Fruit fly (Drosophila melanogaster) whole organism, embryonic: Measurements from ENCODE around the gene edin.

Experiments used
- Aef1 ChIP-seq: fragments of 200-800 bp; sonication (Bioruptor generic); IDR thresholded peaks from 3 replicates; pipeline ENCODE4 v1.3.6; 2022; ENCODE audit warnings: missing biosample characterization, missing genetic modification characterization
- Blimp-1 ChIP-seq: fragments of 200-800 bp; sonication (Bioruptor generic); optimal IDR thresholded peaks from 3 replicates; lab custom pipeline; 2018; ENCODE audit warnings: missing biosample characterization, missing genetic modification characterization, mild to moderate bottlenecking, moderate library complexity, missing genetic modification reagents
- Bteb2 ChIP-seq: fragments of 200-800 bp; sonication (Bioruptor generic); optimal IDR thresholded peaks from 2 replicates; lab custom pipeline; 2016; ENCODE audit warnings: missing biosample characterization, missing genetic modification characterization
- CG10274 ChIP-seq: fragments of 200-800 bp; sonication (Bioruptor generic); optimal IDR thresholded peaks from 3 replicates; lab custom pipeline; 2017; ENCODE audit warnings: missing biosample characterization, mild to moderate bottlenecking, missing genetic modification characterization
- CG11695 ChIP-seq: fragments of 200-800 bp; sonication (Bioruptor generic); IDR thresholded peaks from 3 replicates; pipeline ENCODE4 v1.3.6; 2022; ENCODE audit warnings: missing biosample characterization, missing genetic modification characterization
- CG12071 ChIP-seq: fragments of 200-800 bp; sonication (Bioruptor generic); optimal IDR thresholded peaks from 3 replicates; lab custom pipeline; 2018; ENCODE audit warnings: missing biosample characterization, mild to moderate bottlenecking, missing genetic modification characterization
- CG13894 ChIP-seq: fragments of 200-800 bp; sonication (Bioruptor generic); optimal IDR thresholded peaks from 3 replicates; lab custom pipeline; 2018; ENCODE audit warnings: missing biosample characterization, mild to moderate bottlenecking, missing genetic modification characterization, moderate library complexity
- CG14667 ChIP-seq: fragments of 200-800 bp; sonication (Bioruptor generic); IDR thresholded peaks from 2 replicates; pipeline ENCODE4 v1.3.6; 2022; ENCODE audit warnings: missing biosample characterization, missing genetic modification characterization
- CG15269 ChIP-seq: fragments of 200-800 bp; sonication (Bioruptor generic); optimal IDR thresholded peaks from 2 replicates; lab custom pipeline; 2018; ENCODE audit warnings: missing biosample characterization, mild to moderate bottlenecking, missing genetic modification characterization, moderate library complexity
- CG15479 ChIP-seq: fragments of 200-800 bp; sonication (Bioruptor generic); optimal IDR thresholded peaks from 3 replicates; lab custom pipeline; 2019; ENCODE audit warnings: missing biosample characterization, mild to moderate bottlenecking, missing genetic modification characterization, moderate library complexity
- CG17802 ChIP-seq: fragments of 200-800 bp; sonication (Bioruptor generic); optimal IDR thresholded peaks from 2 replicates; lab custom pipeline; 2018; ENCODE audit warnings: missing biosample characterization, mild to moderate bottlenecking, missing genetic modification characterization, moderate library complexity
- CG2202 ChIP-seq: fragments of 200-800 bp; sonication (Bioruptor generic); optimal IDR thresholded peaks from 2 replicates; lab custom pipeline; 2018; ENCODE audit warnings: missing biosample characterization, mild to moderate bottlenecking, missing genetic modification characterization
- CG31441 ChIP-seq: fragments of 200-800 bp; sonication (Bioruptor generic); IDR thresholded peaks from 2 replicates; pipeline ENCODE4 v1.3.6; 2022; ENCODE audit warnings: missing biosample characterization, missing genetic modification characterization
- CG33557 ChIP-seq: fragments of 200-800 bp; sonication (Bioruptor generic); optimal IDR thresholded peaks from 2 replicates; lab custom pipeline; 2019; ENCODE audit warnings: missing biosample characterization, mild to moderate bottlenecking, missing genetic modification characterization, moderate library complexity
- CG4360 ChIP-seq: fragments of 200-800 bp; sonication (Bioruptor generic); IDR thresholded peaks from 2 replicates; pipeline ENCODE4 v1.3.6; 2022; ENCODE audit warnings: missing biosample characterization, missing genetic modification characterization
- CG5180 ChIP-seq: fragments of 200-800 bp; sonication (Bioruptor generic); optimal IDR thresholded peaks from 3 replicates; lab custom pipeline; 2017; ENCODE audit warnings: missing biosample characterization, missing genetic modification characterization, mild to moderate bottlenecking, moderate library complexity, missing genetic modification reagents
- CG7271 ChIP-seq: fragments of 200-800 bp; sonication (Bioruptor generic); optimal IDR thresholded peaks from 2 replicates; lab custom pipeline; 2018; ENCODE audit warnings: missing biosample characterization, mild to moderate bottlenecking, missing genetic modification characterization, moderate library complexity
- CG7372 ChIP-seq: fragments of 200-800 bp; sonication (Bioruptor generic); IDR thresholded peaks from 2 replicates; pipeline ENCODE4 v1.3.6; 2022; ENCODE audit warnings: missing biosample characterization, missing genetic modification characterization
- CG7786 ChIP-seq: fragments of 200-800 bp; sonication (Bioruptor generic); optimal IDR thresholded peaks from 2 replicates; lab custom pipeline; 2016; ENCODE audit warnings: missing biosample characterization, missing genetic modification characterization
- CG8281 ChIP-seq: fragments of 200-800 bp; sonication (Bioruptor generic); optimal IDR thresholded peaks from 2 replicates; lab custom pipeline; 2018; ENCODE audit warnings: missing biosample characterization, mild to moderate bottlenecking, missing genetic modification characterization, moderate library complexity
- CG8388 ChIP-seq: fragments of 200-800 bp; sonication (Bioruptor generic); optimal IDR thresholded peaks from 2 replicates; lab custom pipeline; 2019; ENCODE audit warnings: missing biosample characterization, mild to moderate bottlenecking, missing genetic modification characterization, moderate library complexity
- CG9215 ChIP-seq: fragments of 200-800 bp; sonication (Bioruptor generic); IDR thresholded peaks from 2 replicates; pipeline ENCODE4 v1.3.6; 2022; ENCODE audit warnings: missing biosample characterization, missing genetic modification characterization
- CG9609 ChIP-seq: fragments of 200-800 bp; sonication (Bioruptor generic); optimal IDR thresholded peaks from 3 replicates; lab custom pipeline; 2016; ENCODE audit warnings: missing biosample characterization, missing genetic modification characterization
- CG9817 ChIP-seq: fragments of 200-800 bp; sonication (Bioruptor generic); optimal IDR thresholded peaks from 2 replicates; lab custom pipeline; 2018; ENCODE audit warnings: missing biosample characterization, mild to moderate bottlenecking, missing genetic modification characterization, moderate library complexity
- D ChIP-seq, 2 experiments: fragments of 200-800 bp in 1 of 2; fragments of >200 bp in 1 of 2; sonication (Bioruptor generic) in 1 of 2; optimal IDR thresholded peaks; 2 replicates in 1 of 2; 3 replicates in 1 of 2; lab custom pipeline; 2017; ENCODE audit warnings: mild to moderate bottlenecking in 1 of 2, missing biosample characterization in 1 of 2, missing genetic modification characterization in 1 of 2, missing genetic modification reagents in 1 of 2
- Fer2 ChIP-seq: fragments of 200-800 bp; sonication (Bioruptor generic); optimal IDR thresholded peaks from 2 replicates; lab custom pipeline; 2018; ENCODE audit warnings: missing biosample characterization, mild to moderate bottlenecking, missing genetic modification characterization, moderate library complexity
- GATAe ChIP-seq: fragments of 200-800 bp; sonication (Bioruptor generic); conservative IDR thresholded peaks from 2 replicates; pipeline ENCODE4 v1.3.6; 2022; ENCODE audit warnings: missing biosample characterization, missing genetic modification characterization
- Hmr ChIP-seq: fragments of 200-800 bp; sonication (Bioruptor generic); optimal IDR thresholded peaks from 3 replicates; lab custom pipeline; 2017; ENCODE audit warnings: mild to moderate bottlenecking, missing biosample characterization, missing genetic modification reagents, missing genetic modification characterization
- Mes4 ChIP-seq: fragments of 200-800 bp; sonication (Bioruptor generic); optimal IDR thresholded peaks from 2 replicates; lab custom pipeline; 2016; ENCODE audit warnings: missing biosample characterization, missing genetic modification characterization
- Rfx ChIP-seq: fragments of 200-800 bp; sonication (Bioruptor generic); IDR thresholded peaks from 2 replicates; pipeline ENCODE4 v1.3.6; 2022; ENCODE audit warnings: missing biosample characterization, missing genetic modification characterization
- Rx ChIP-seq: fragments of 200-800 bp; sonication (Bioruptor generic); IDR thresholded peaks from 2 replicates; pipeline ENCODE4 v1.3.6; 2022; ENCODE audit warnings: missing biosample characterization, missing genetic modification characterization
- Sox102F ChIP-seq: fragments of 200-800 bp; sonication (Bioruptor generic); optimal IDR thresholded peaks from 2 replicates; lab custom pipeline; 2018; ENCODE audit warnings: missing biosample characterization, mild to moderate bottlenecking, missing genetic modification characterization, moderate library complexity
- Sry-β ChIP-seq: fragments of 200-800 bp; sonication (Bioruptor generic); optimal IDR thresholded peaks from 2 replicates; lab custom pipeline; 2018; ENCODE audit warnings: missing biosample characterization, mild to moderate bottlenecking, missing genetic modification characterization, moderate library complexity
- Stat92E ChIP-seq, 3 experiments: fragments of >200 bp in 2 of 3; fragments of 200-800 bp in 1 of 3; sonication (Bioruptor generic) in 1 of 3; optimal IDR thresholded peaks; 2 replicates each; lab custom pipeline; 2017 to 2019; ENCODE audit warnings: missing biosample characterization in 3 of 3, missing genetic modification characterization in 3 of 3, mild to moderate bottlenecking in 1 of 3, moderate library complexity in 1 of 3
- bigmax ChIP-seq: fragments of 200-800 bp; sonication (Bioruptor generic); optimal IDR thresholded peaks from 2 replicates; lab custom pipeline; 2018; ENCODE audit warnings: missing biosample characterization, mild to moderate bottlenecking, missing genetic modification characterization
- bsh ChIP-seq, 2 experiments: fragments of 200-800 bp; sonication (Bioruptor generic); optimal IDR thresholded peaks; 2 replicates each; lab custom pipeline; 2017 to 2018; ENCODE audit warnings: mild to moderate bottlenecking in 2 of 2, missing biosample characterization in 2 of 2, missing genetic modification characterization in 2 of 2, moderate library complexity in 1 of 2
- chm ChIP-seq: fragments of 200-800 bp; sonication (Bioruptor generic); IDR thresholded peaks from 2 replicates; pipeline ENCODE4 v1.3.6; 2022; ENCODE audit warnings: missing biosample characterization, missing genetic modification characterization
- dpn ChIP-seq, 2 experiments: fragments of 200-800 bp; sonication (Bioruptor generic); optimal IDR thresholded peaks; 3 replicates each; lab custom pipeline; 2016; ENCODE audit warnings: missing biosample characterization in 2 of 2, missing genetic modification characterization in 2 of 2
- jing ChIP-seq: fragments of 200-800 bp; sonication (Bioruptor generic); optimal IDR thresholded peaks from 2 replicates; lab custom pipeline; 2018; ENCODE audit warnings: missing biosample characterization, mild to moderate bottlenecking, missing genetic modification characterization
- nerfin-2 ChIP-seq: fragments of 200-800 bp; sonication (Bioruptor generic); IDR thresholded peaks from 2 replicates; pipeline ENCODE4 v1.3.6; 2022; ENCODE audit warnings: missing biosample characterization, missing genetic modification characterization; ENCODE audit not compliant: partially characterized antibody
- oc ChIP-seq: fragments of 200-800 bp; sonication (Bioruptor generic); optimal IDR thresholded peaks from 2 replicates; lab custom pipeline; 2018; ENCODE audit warnings: missing biosample characterization, mild to moderate bottlenecking, missing genetic modification characterization, moderate library complexity
- otp ChIP-seq: fragments of 200-800 bp; sonication (Bioruptor generic); IDR thresholded peaks from 3 replicates; pipeline ENCODE4, ENCODE4 v1.3.6; 2022; ENCODE audit warnings: missing biosample characterization, missing genetic modification characterization
- salm ChIP-seq: fragments of 200-800 bp; sonication (Bioruptor generic); optimal IDR thresholded peaks from 2 replicates; lab custom pipeline; 2018; ENCODE audit warnings: missing biosample characterization, mild to moderate bottlenecking, missing genetic modification characterization
- schlank ChIP-seq: fragments of 200-800 bp; sonication (Bioruptor generic); optimal IDR thresholded peaks from 2 replicates; lab custom pipeline; 2018; ENCODE audit warnings: missing biosample characterization, mild to moderate bottlenecking, missing genetic modification characterization
- sim ChIP-seq: fragments of 200-800 bp; sonication (Bioruptor generic); IDR thresholded peaks from 2 replicates; pipeline ENCODE4 v1.3.6; 2022; ENCODE audit warnings: missing biosample characterization, missing genetic modification characterization
- sima ChIP-seq: fragments of 200-800 bp; sonication (Bioruptor generic); optimal IDR thresholded peaks from 2 replicates; lab custom pipeline; 2016; ENCODE audit warnings: missing biosample characterization, missing genetic modification characterization

edin gene

DNA sequence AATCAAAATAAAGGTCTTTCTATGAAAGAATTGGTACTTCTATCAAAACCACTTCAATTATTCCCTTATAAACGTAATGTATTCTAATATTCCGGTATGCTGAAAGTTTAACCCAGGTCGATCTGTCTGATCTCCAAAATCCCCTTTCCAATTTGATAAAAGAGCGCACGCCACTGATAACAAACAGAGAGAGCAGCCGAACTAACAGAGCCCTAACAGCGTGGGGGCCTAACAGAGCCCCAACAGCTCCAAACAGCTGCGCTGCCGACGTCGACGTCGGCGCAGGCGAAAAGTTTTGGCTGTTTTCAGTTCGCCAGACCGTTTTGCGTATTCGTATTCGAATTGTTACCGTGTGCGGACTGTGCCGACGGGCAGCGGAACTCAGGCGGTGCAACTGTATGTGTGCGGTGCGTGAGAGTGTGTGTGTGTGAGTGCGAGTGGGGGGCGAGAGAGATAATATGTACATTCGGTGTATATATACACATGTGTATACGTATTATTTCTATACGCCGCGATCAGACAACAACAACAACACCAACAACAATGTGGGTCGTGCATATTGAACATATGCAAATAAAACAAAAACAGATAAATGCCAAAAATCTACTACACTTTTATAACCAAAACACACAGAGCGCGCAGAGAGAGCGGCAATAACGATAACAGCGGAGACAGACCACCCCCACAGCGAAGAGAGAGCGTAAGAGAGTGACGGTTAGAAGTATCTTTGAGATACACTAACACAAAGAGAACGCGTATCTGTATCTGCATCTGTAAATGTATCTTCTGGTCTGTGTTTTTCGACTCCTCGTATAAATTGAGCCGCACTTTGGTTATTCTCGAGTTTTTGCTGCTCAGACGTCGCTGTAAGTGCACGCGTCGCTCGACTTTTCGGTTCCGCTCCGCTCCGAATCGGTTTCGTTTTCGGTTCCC is 7.6 kb upstream of the edin start, which contains the start of gene Oatp74D (continued):
- peak; percentile 18 for TF ChIP-seq Sox102F (GFP tag; lab: Kevin White, UChicago)
- TF ChIP-seq Bteb2 (GFP tag; lab: Kevin White, UChicago) = no peak
- TF ChIP-seq sima (GFP tag; lab: Kevin White, UChicago) = no peak
- no peak for TF ChIP-seq CG7372 (GFP tag; lab: Robert Waterston, UW)
- no peak for TF ChIP-seq Rx (GFP tag; lab: Robert Waterston, UW)
- no peak for TF ChIP-seq CG7271
- peak in 1 of 3 experiments; percentile 46 for TF ChIP-seq Stat92E (GFP tag; optimal IDR thresholded peaks at IDR 0.05; lab: Kevin White, UChicago)
- TF ChIP-seq dpn (GFP tag; optimal IDR thresholded peaks at IDR 0.05; lab: Kevin White, UChicago) = peak in 1 of 2 experiments; percentile 60
- no peak for TF ChIP-seq CG7786 (GFP tag; lab: Kevin White, UChicago)
- peak; percentile 5; the same call in 1 of the 3 replicates for TF ChIP-seq CG11695 (GFP tag; lab: Robert Waterston, UW)
- peak; percentile 88 for TF ChIP-seq CG4360 (GFP tag; lab: Robert Waterston, UW)
- TF ChIP-seq CG12071 = peak; percentile 74
- TF ChIP-seq Fer2 = no peak
- TF ChIP-seq CG14667 = no peak
- TF ChIP-seq CG17802 = no peak
- peak; percentile 19 for TF ChIP-seq bigmax
- TF ChIP-seq sim (GFP tag; lab: Robert Waterston, UW) = no peak
- TF ChIP-seq CG33557 (GFP tag; lab: Kevin White, UChicago) = peak; percentile 74
- TF ChIP-seq Sry-β (GFP tag; lab: Kevin White, UChicago) = peak; percentile 31
- TF ChIP-seq CG8281 (tag; lab: Kevin White, UChicago) = peak; percentile 54
- TF ChIP-seq Hmr (GFP tag; lab: Kevin White, UChicago) = peak; percentile 66
- no peak for TF ChIP-seq CG9215 (GFP tag; lab: Robert Waterston, UW)
- TF ChIP-seq CG13894 (tag; lab: Kevin White, UChicago) = peak; percentile 71
- TF ChIP-seq CG31441 = no peak
- TF ChIP-seq CG5180 (GFP tag; lab: Kevin White, UChicago) = peak; percentile 56
- no peak for TF ChIP-seq CG9609 (GFP tag; lab: Kevin White, UChicago)
- TF ChIP-seq schlank (tag; lab: Kevin White, UChicago) = peak; percentile 21
- TF ChIP-seq bsh (GFP tag; optimal IDR thresholded peaks at IDR 0.05; lab: Kevin White, UChicago) = peak in 1 of 2 experiments; percentile 34
- TF ChIP-seq Aef1 = no peak
- TF ChIP-seq CG10274 = no peak
- TF ChIP-seq nerfin-2 (GFP tag; lab: Robert Waterston, UW) = no peak
- no peak for TF ChIP-seq CG9817 (tag; lab: Kevin White, UChicago)
- peak; percentile 22 for TF ChIP-seq oc (tag; lab: Kevin White, UChicago)
- no peak for TF ChIP-seq jing (GFP tag; lab: Kevin White, UChicago)
- TF ChIP-seq CG15269 = peak; percentile 5
- peak; percentile 67 for TF ChIP-seq CG2202 (tag; lab: Kevin White, UChicago)
- peak; percentile 43; the same call in 1 of the 2 replicates for TF ChIP-seq chm (GFP tag; lab: Robert Waterston, UW)
- peak; percentile 33 for TF ChIP-seq Blimp-1
- peak; percentile 61 for TF ChIP-seq salm (tag; lab: Kevin White, UChicago)
- TF ChIP-seq D (optimal IDR thresholded peaks at IDR 0.05; lab: Kevin White, UChicago) = no peak
- TF ChIP-seq D (GFP tag; optimal IDR thresholded peaks at IDR 0.05; lab: Kevin White, UChicago) = peak; percentile 63
- peak; percentile 64; the same call in 1 of the 2 replicates for TF ChIP-seq Rfx (GFP tag; lab: Robert Waterston, UW)
- peak; percentile 59 for TF ChIP-seq CG15479 (GFP tag; lab: Kevin White, UChicago)
- TF ChIP-seq CG8388 (GFP tag; lab: Kevin White, UChicago) = peak; percentile 27
- peak; percentile 48 for TF ChIP-seq GATAe (GFP tag; lab: Robert Waterston, UW)
- TF ChIP-seq otp = peak; percentile 62; the same call in 1 of the 3 replicates
- TF ChIP-seq Mes4 (GFP tag; lab: Kevin White, UChicago) = peak; percentile 46
